Fruit fly (Drosophila melanogaster): ENCODE data around the gene U4-U6-60K.

Gene U4-U6-60K

dm6 chr3L:17513893-17514616 lies at the start of gene U4-U6-60K, which contains the start of gene CG7564 (continued):
- peak; percentile 50 for TF ChIP-seq CG8290 (GFP tag; optimal IDR thresholded peaks at IDR 0.05)
- peak in 1 of 2 experiments; percentile 76 for TF ChIP-seq CG8290 (tag; optimal IDR thresholded peaks at IDR 0.05)
- TF ChIP-seq CG14050 (GFP tag; IDR thresholded peaks at IDR 0.05): no peak
- TF ChIP-seq CG15269 (tag; optimal IDR thresholded peaks at IDR 0.05): no peak
- TF ChIP-seq run (tag; optimal IDR thresholded peaks at IDR 0.05): no peak
- TF ChIP-seq CG3838 (GFP tag; optimal IDR thresholded peaks at IDR 0.05): no peak
- TF ChIP-seq maf-S (GFP tag; optimal IDR thresholded peaks at IDR 0.05): peak; percentile 28
- peak; percentile 41 for TF ChIP-seq CG10274 (GFP tag; optimal IDR thresholded peaks at IDR 0.05)
- TF ChIP-seq pnt (GFP tag; optimal IDR thresholded peaks at IDR 0.05): no peak
- TF ChIP-seq CG31365 (tag; optimal IDR thresholded peaks at IDR 0.05): no peak
- TF ChIP-seq Hey (tag; optimal IDR thresholded peaks at IDR 0.05): no peak
- peak; percentile 22 for TF ChIP-seq slp2 (GFP tag; optimal IDR thresholded peaks at IDR 0.05)
- peak; percentile 50 for TF ChIP-seq ems (GFP tag; optimal IDR thresholded peaks at IDR 0.05)
- TF ChIP-seq GATAe (GFP tag; conservative IDR thresholded peaks at IDR 0.05): no peak
- no peak for TF ChIP-seq dati (GFP tag; IDR thresholded peaks at IDR 0.05)
- peak; percentile 7 for TF ChIP-seq CHES-1-like (GFP tag; optimal IDR thresholded peaks at IDR 0.05)
- TF ChIP-seq CG10147 (GFP tag; optimal IDR thresholded peaks at IDR 0.05): peak; percentile 51
- TF ChIP-seq tll (GFP tag; optimal IDR thresholded peaks at IDR 0.05): peak in 1 of 2 experiments; percentile 71
- TF ChIP-seq ab (GFP tag; optimal IDR thresholded peaks at IDR 0.05): no peak
- TF ChIP-seq gsb (GFP tag; IDR thresholded peaks at IDR 0.05): no peak
- TF ChIP-seq CG3163 (GFP tag; optimal IDR thresholded peaks at IDR 0.05): peak; percentile 14
- TF ChIP-seq nerfin-2 (GFP tag; IDR thresholded peaks at IDR 0.05; ENCODE audit: partially characterized antibody): peak; percentile 96
- peak; percentile 60 for TF ChIP-seq lbe (GFP tag; optimal IDR thresholded peaks at IDR 0.05)
- TF ChIP-seq MBD-R2 (GFP tag; IDR thresholded peaks at IDR 0.05): 0 out of 2 replicates have a peak, but pooled peaks have one; percentile 27
- no peak for TF ChIP-seq CG2875 (GFP tag; optimal IDR thresholded peaks at IDR 0.05)
- TF ChIP-seq CG8359 (GFP tag; optimal IDR thresholded peaks at IDR 0.05; ENCODE audit: borderline replicate concordance): no peak
- TF ChIP-seq CG15073 (GFP tag; optimal IDR thresholded peaks at IDR 0.05): no peak
- peak; percentile 25 for TF ChIP-seq Sox102F (GFP tag; optimal IDR thresholded peaks at IDR 0.05)
- peak; percentile 42 for TF ChIP-seq dmrt11E (tag; optimal IDR thresholded peaks at IDR 0.05)
- peak; percentile 16 for TF ChIP-seq psq (GFP tag; optimal IDR thresholded peaks at IDR 0.05)
- peak in 1 of 2 experiments; percentile 8 for TF ChIP-seq bsh (GFP tag; optimal IDR thresholded peaks at IDR 0.05)
- no peak for TF ChIP-seq CG6813 (GFP tag; optimal IDR thresholded peaks at IDR 0.05)
- TF ChIP-seq CG31224 (GFP tag; IDR thresholded peaks at IDR 0.05): peak; percentile 40; the same call in 1 of the 2 replicates
- no peak for TF ChIP-seq croc (GFP tag; conservative IDR thresholded peaks at IDR 0.05)
- TF ChIP-seq jumu (GFP tag; optimal IDR thresholded peaks at IDR 0.05): peak; percentile 50
- peak; percentile 41 for TF ChIP-seq CG15514 (GFP tag; optimal IDR thresholded peaks at IDR 0.05)
- no peak for TF ChIP-seq CG12219 (GFP tag; optimal IDR thresholded peaks at IDR 0.05)
- peak; percentile 84 for TF ChIP-seq Dbx (GFP tag; IDR thresholded peaks at IDR 0.05)
- TF ChIP-seq CG10321 (GFP tag; IDR thresholded peaks at IDR 0.05): no peak
- 0 out of 2 replicates have a peak, but pooled peaks have one; percentile 43 for TF ChIP-seq CG11247 (GFP tag; IDR thresholded peaks at IDR 0.05)
- no peak for TF ChIP-seq Atf6 (GFP tag; IDR thresholded peaks at IDR 0.05)
- no peak for TF ChIP-seq gem (tag; optimal IDR thresholded peaks at IDR 0.05)
- peak; percentile 61 for TF ChIP-seq Max (GFP tag; optimal IDR thresholded peaks at IDR 0.05)
- TF ChIP-seq CG4854 (GFP tag; optimal IDR thresholded peaks at IDR 0.05): peak; percentile 22
- TF ChIP-seq CG8281 (tag; optimal IDR thresholded peaks at IDR 0.05): no peak
- peak; percentile 98 for TF ChIP-seq vnd (GFP tag; IDR thresholded peaks at IDR 0.05; ENCODE audit: partially characterized antibody)
- TF ChIP-seq CG12744 (GFP tag; optimal IDR thresholded peaks at IDR 0.05): peak; percentile 5
- TF ChIP-seq Six4 (GFP tag; optimal IDR thresholded peaks at IDR 0.05): peak; percentile 39
- TF ChIP-seq Bgb (GFP tag; IDR thresholded peaks at IDR 0.05; ENCODE audit: partially characterized antibody): peak; percentile 97
